Fruit fly (Drosophila melanogaster): ENCODE data around the gene Tbcd.

DNA sequence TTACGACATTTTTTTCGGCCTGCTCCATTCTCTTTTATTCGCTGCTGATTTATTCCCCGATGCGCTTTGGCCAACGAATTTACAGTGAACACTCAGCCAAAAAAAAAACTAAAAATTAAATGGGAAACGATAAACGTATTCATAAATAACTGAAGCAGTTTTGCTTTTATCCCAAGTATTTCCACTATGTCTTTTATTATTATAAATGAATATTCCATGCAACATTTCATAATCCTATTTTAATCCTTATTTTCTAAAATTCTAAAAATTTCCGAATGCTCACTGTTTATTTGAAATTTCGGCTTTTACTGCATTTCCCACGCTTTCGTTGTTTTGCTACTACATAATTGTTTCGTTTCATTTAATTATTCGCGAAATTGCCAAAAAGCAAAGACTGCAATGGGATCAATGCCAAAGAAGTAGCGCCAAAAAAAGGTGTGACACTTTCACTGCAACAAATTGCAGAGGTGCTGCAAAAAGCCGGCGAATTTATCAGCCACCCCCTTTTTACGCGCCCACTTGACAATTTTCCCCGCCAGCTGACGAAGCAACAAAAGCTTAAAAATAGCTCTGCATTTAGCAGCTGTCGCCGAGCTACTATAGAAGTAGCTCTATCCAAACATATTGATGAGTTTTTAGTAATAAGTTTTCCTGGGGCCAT lies 15.7 kb upstream of the Tbcd start:
- TF ChIP-seq psq (optimal IDR thresholded peaks at IDR 0.05) (no peak), ttk (optimal IDR thresholded peaks at IDR 0.05) (no peak), Sin3A (optimal IDR thresholded peaks at IDR 0.05) (no peak)

All from Kc167 (cell line).